Worm (Caenorhabditis elegans) whole organism, late embryonic: ENCODE data around the gene T06C10.3.

Experiments used
- ceh-48 ChIP-seq: sonication (generic microtip); optimal IDR thresholded peaks from 2 replicates; lab custom pipeline; 2016; ENCODE audit warnings: missing genetic modification characterization, inconsistent platforms, missing compliant biosample characterization
- nfya-1 ChIP-seq: sonication (generic microtip); optimal IDR thresholded peaks from 2 replicates; lab custom pipeline; 2017; ENCODE audit warnings: missing genetic modification characterization, mild to moderate bottlenecking, missing compliant biosample characterization, antibody characterized with exemption, moderate library complexity

DNA sequence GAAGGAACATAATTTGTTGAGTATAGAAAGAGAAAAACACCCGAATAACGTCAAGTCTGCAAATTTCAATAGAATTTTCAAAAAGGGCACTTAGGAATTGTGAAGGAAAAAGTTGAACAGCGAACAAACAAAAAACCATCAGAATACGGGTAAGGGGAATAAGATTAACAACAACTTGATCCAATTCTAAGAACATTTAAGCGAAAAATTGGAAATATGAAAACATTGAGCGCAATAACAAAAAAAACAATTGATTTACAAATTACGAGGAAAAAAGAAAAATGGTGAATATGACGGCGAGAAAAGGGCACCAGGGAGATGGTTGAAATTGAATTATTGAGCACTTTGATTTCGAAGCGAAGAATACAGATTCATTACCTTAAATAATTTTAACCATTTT lies 46.4 kb downstream of the T06C10.3 start:
- TF ChIP-seq ceh-48 (tag; lab: Kevin White, UChicago) (no peak), nfya-1 (tag; lab: Kevin White, UChicago) (no peak)
